Worm (Caenorhabditis elegans): ENCODE measurements around the gene F17H10.2.

The F17H10.2 gene

ce11 chrX:13159005-13159404, 45.4 kb downstream of the F17H10.2 start:
- TF ChIP-seq elt-2 (tag; optimal IDR thresholded peaks at IDR 0.05): peak; percentile 85
- TF ChIP-seq fkh-6 (tag; optimal IDR thresholded peaks at IDR 0.05): no peak
- TF ChIP-seq lim-6 (tag; optimal IDR thresholded peaks at IDR 0.05): no peak
- TF ChIP-seq pat-9 (tag; optimal IDR thresholded peaks at IDR 0.05): no peak
- no peak for TF ChIP-seq eyg-1 (tag; optimal IDR thresholded peaks at IDR 0.05)
- peak; percentile 10 for TF ChIP-seq ceh-34 (tag; optimal IDR thresholded peaks at IDR 0.05)
- TF ChIP-seq unc-55 (GFP tag; optimal IDR thresholded peaks at IDR 0.05): no peak
- TF ChIP-seq tbx-2 (tag; optimal IDR thresholded peaks at IDR 0.05): peak; percentile 7
- TF ChIP-seq ceh-6 (GFP tag; optimal IDR thresholded peaks at IDR 0.05): no peak

ce11 chrX:13159890-13160289, 46.3 kb downstream of the F17H10.2 start:
- no peak for TF ChIP-seq nhr-11 (tag; optimal IDR thresholded peaks at IDR 0.05)
- no peak for TF ChIP-seq lim-6 (tag; optimal IDR thresholded peaks at IDR 0.05)
- TF ChIP-seq ref-2 (tag; optimal IDR thresholded peaks at IDR 0.05): no peak
- no peak for TF ChIP-seq zip-5 (tag; optimal IDR thresholded peaks at IDR 0.05)
- TF ChIP-seq hlh-6 (tag; optimal IDR thresholded peaks at IDR 0.05): no peak
- TF ChIP-seq ceh-14 (tag; optimal IDR thresholded peaks at IDR 0.05): no peak
- no peak for TF ChIP-seq ama-1 (optimal IDR thresholded peaks at IDR 0.05)
- no peak for TF ChIP-seq pag-3 (tag; optimal IDR thresholded peaks at IDR 0.05; ENCODE audit: borderline replicate concordance)
- TF ChIP-seq npax-4 (tag; optimal IDR thresholded peaks at IDR 0.05): no peak
- no peak for TF ChIP-seq elt-4 (tag; optimal IDR thresholded peaks at IDR 0.05)
- no peak for TF ChIP-seq fkh-10 (GFP tag; optimal IDR thresholded peaks at IDR 0.05)
- no peak for TF ChIP-seq unc-3 (GFP tag; conservative IDR thresholded peaks at IDR 0.05)
- TF ChIP-seq unc-3 (tag; optimal IDR thresholded peaks at IDR 0.05): no peak
- TF ChIP-seq hlh-8 (tag; optimal IDR thresholded peaks at IDR 0.05): no peak

- peak; percentile 58 for TF ChIP-seq ceh-34 (tag; optimal IDR thresholded peaks at IDR 0.05)
- TF ChIP-seq ceh-48 (tag; optimal IDR thresholded peaks at IDR 0.05): no peak
- no peak for TF ChIP-seq hlh-8 (tag; optimal IDR thresholded peaks at IDR 0.05)
These were observed 48.2 kb downstream of the F17H10.2 start for ce11 chrX:13161778-13162177.

ce11 chrX:13162351-13163038, 48.9 kb downstream of the F17H10.2 start:
- no peak for TF ChIP-seq nhr-11 (tag; optimal IDR thresholded peaks at IDR 0.05)
- TF ChIP-seq K02D7.2 (tag; optimal IDR thresholded peaks at IDR 0.05): no peak
- TF ChIP-seq K09A11.1 (tag; optimal IDR thresholded peaks at IDR 0.05; ENCODE audit: insufficient read depth): no peak
- no peak for TF ChIP-seq dve-1 (tag; optimal IDR thresholded peaks at IDR 0.05)
- TF ChIP-seq pha-4 (tag; optimal IDR thresholded peaks at IDR 0.05): no peak
- no peak for TF ChIP-seq ceh-18 (tag; optimal IDR thresholded peaks at IDR 0.05)
- no peak for TF ChIP-seq pros-1 (tag; optimal IDR thresholded peaks at IDR 0.05)
- no peak for TF ChIP-seq ama-1 (optimal IDR thresholded peaks at IDR 0.05)
- TF ChIP-seq fkh-6 (tag; optimal IDR thresholded peaks at IDR 0.05): no peak
- TF ChIP-seq ztf-16 (tag; optimal IDR thresholded peaks at IDR 0.05): no peak
- no peak for TF ChIP-seq ceh-19 (GFP tag; optimal IDR thresholded peaks at IDR 0.05)
- no peak for TF ChIP-seq sdc-2 (tag; optimal IDR thresholded peaks at IDR 0.05)
- no peak for TF ChIP-seq C08G9.2 (tag; optimal IDR thresholded peaks at IDR 0.05)
- TF ChIP-seq nfya-1 (tag; optimal IDR thresholded peaks at IDR 0.05): no peak
- TF ChIP-seq rnt-1 (tag; optimal IDR thresholded peaks at IDR 0.05): no peak
- no peak for TF ChIP-seq pag-3 (tag; optimal IDR thresholded peaks at IDR 0.05; ENCODE audit: borderline replicate concordance)
- TF ChIP-seq npax-4 (tag; optimal IDR thresholded peaks at IDR 0.05): no peak
- no peak for TF ChIP-seq ahr-1 (tag; optimal IDR thresholded peaks at IDR 0.05)
- no peak for TF ChIP-seq mec-3 (tag; optimal IDR thresholded peaks at IDR 0.05; ENCODE audit: borderline replicate concordance)

All from whole organism, late embryonic.